Fruit fly (Drosophila melanogaster) whole organism, embryonic: ENCODE data around the gene Rcd2.

Source experiments
- Asciz ChIP-seq: fragments of 200-800 bp; sonication (Bioruptor generic); optimal IDR thresholded peaks from 2 replicates; lab custom pipeline; 2017; ENCODE audit warnings: missing biosample characterization, mild to moderate bottlenecking, missing genetic modification characterization, missing genetic modification reagents
- Atf3 ChIP-seq: fragments of 200-800 bp; sonication (Bioruptor generic); optimal IDR thresholded peaks from 3 replicates; lab custom pipeline; 2016; ENCODE audit warnings: missing biosample characterization, missing genetic modification characterization
- C15 ChIP-seq: fragments of 200-800 bp; sonication (Bioruptor generic); IDR thresholded peaks from 3 replicates; pipeline ENCODE4 v1.3.6; 2022; ENCODE audit warnings: missing biosample characterization, missing genetic modification characterization
- CG1024 ChIP-seq: fragments of 200-800 bp; sonication (Bioruptor generic); IDR thresholded peaks from 2 replicates; pipeline ENCODE4 v1.3.6; 2022; ENCODE audit warnings: missing biosample characterization, missing genetic modification characterization
- CG10267 ChIP-seq: fragments of 200-800 bp; sonication (Bioruptor generic); optimal IDR thresholded peaks from 2 replicates; lab custom pipeline; 2018; ENCODE audit warnings: missing biosample characterization, mild to moderate bottlenecking, missing genetic modification characterization, moderate library complexity
- CG11398 ChIP-seq: fragments of 200-800 bp; sonication (Bioruptor generic); optimal IDR thresholded peaks from 2 replicates; lab custom pipeline; 2016; ENCODE audit warnings: missing biosample characterization, missing genetic modification characterization
- CG15479 ChIP-seq: fragments of 200-800 bp; sonication (Bioruptor generic); optimal IDR thresholded peaks from 3 replicates; lab custom pipeline; 2019; ENCODE audit warnings: missing biosample characterization, mild to moderate bottlenecking, missing genetic modification characterization, moderate library complexity
- CG15514 ChIP-seq: fragments of 200-800 bp; sonication (Bioruptor generic); optimal IDR thresholded peaks from 3 replicates; lab custom pipeline; 2017; ENCODE audit warnings: missing biosample characterization, missing genetic modification characterization, mild to moderate bottlenecking, moderate library complexity, missing genetic modification reagents
- CG17359 ChIP-seq: fragments of 200-800 bp; sonication (Bioruptor generic); optimal IDR thresholded peaks from 3 replicates; lab custom pipeline; 2018; ENCODE audit warnings: missing biosample characterization, mild to moderate bottlenecking, missing genetic modification characterization, moderate library complexity
- CG2678 ChIP-seq: fragments of 200-800 bp; sonication (Bioruptor generic); optimal IDR thresholded peaks from 3 replicates; lab custom pipeline; 2019; ENCODE audit warnings: missing biosample characterization, mild to moderate bottlenecking, missing genetic modification characterization, moderate library complexity
- CG2712 ChIP-seq: fragments of 200-800 bp; optimal IDR thresholded peaks from 3 replicates; lab custom pipeline; 2019; ENCODE audit warnings: missing biosample characterization, mild to moderate bottlenecking, missing genetic modification characterization, moderate library complexity
- CG31365 ChIP-seq: fragments of 200-800 bp; sonication (Bioruptor generic); optimal IDR thresholded peaks from 2 replicates; lab custom pipeline; 2018; ENCODE audit warnings: missing biosample characterization, mild to moderate bottlenecking, missing genetic modification characterization
- CG4707 ChIP-seq: fragments of 200-800 bp; sonication (Bioruptor generic); optimal IDR thresholded peaks from 2 replicates; lab custom pipeline; 2018; ENCODE audit warnings: missing biosample characterization, mild to moderate bottlenecking, missing genetic modification characterization, moderate library complexity
- CG6683 ChIP-seq: fragments of 200-800 bp; sonication (Bioruptor generic); optimal IDR thresholded peaks from 2 replicates; lab custom pipeline; 2017; ENCODE audit warnings: missing biosample characterization, mild to moderate bottlenecking, missing genetic modification characterization, missing genetic modification reagents
- CG6689 ChIP-seq: fragments of 200-800 bp; sonication (Bioruptor generic); IDR thresholded peaks from 2 replicates; pipeline ENCODE4 v1.3.6; 2022; ENCODE audit warnings: missing biosample characterization, missing genetic modification characterization
- CG7786 ChIP-seq: fragments of 200-800 bp; sonication (Bioruptor generic); optimal IDR thresholded peaks from 2 replicates; lab custom pipeline; 2016; ENCODE audit warnings: missing biosample characterization, missing genetic modification characterization
- CG9876 ChIP-seq: fragments of 200-800 bp; sonication (Bioruptor generic); optimal IDR thresholded peaks from 2 replicates; lab custom pipeline; 2016; ENCODE audit warnings: missing biosample characterization, missing genetic modification characterization
- CHES-1-like ChIP-seq: fragments of 200-800 bp; sonication (Bioruptor generic); optimal IDR thresholded peaks from 2 replicates; lab custom pipeline; 2016; ENCODE audit warnings: missing biosample characterization, missing genetic modification characterization
- Dll ChIP-seq: fragments of 200-800 bp; sonication (Bioruptor generic); IDR thresholded peaks from 4 replicates; pipeline ENCODE4 v1.3.6; 2022; ENCODE audit warnings: missing biosample characterization, missing genetic modification characterization; ENCODE audit not compliant: partially characterized antibody
- ERR ChIP-seq: fragments of 200-800 bp; sonication (Bioruptor generic); optimal IDR thresholded peaks from 2 replicates; lab custom pipeline; 2016; ENCODE audit warnings: missing biosample characterization, missing genetic modification characterization
- Ets65A ChIP-seq: fragments of 200-800 bp; sonication (Bioruptor generic); peaks from one replicate; lab custom pipeline; 2016; ENCODE audit warnings: missing biosample characterization, missing genetic modification characterization
- HmgD ChIP-seq: fragments of 200-800 bp; sonication (Bioruptor generic); optimal IDR thresholded peaks from 3 replicates; lab custom pipeline; 2016; ENCODE audit warnings: missing biosample characterization, missing genetic modification characterization
- Hr39 ChIP-seq: fragments of >200 bp; optimal IDR thresholded peaks from 2 replicates; lab custom pipeline; 2017
- Mes4 ChIP-seq: fragments of 200-800 bp; sonication (Bioruptor generic); optimal IDR thresholded peaks from 2 replicates; lab custom pipeline; 2016; ENCODE audit warnings: missing biosample characterization, missing genetic modification characterization
- NC2β ChIP-seq: fragments of 200-800 bp; sonication (Bioruptor generic); optimal IDR thresholded peaks from 2 replicates; lab custom pipeline; 2016; ENCODE audit warnings: missing biosample characterization, missing genetic modification characterization
- NfI ChIP-seq: fragments of 200-800 bp; sonication (Bioruptor generic); optimal IDR thresholded peaks from 3 replicates; lab custom pipeline; 2018; ENCODE audit warnings: missing biosample characterization, mild to moderate bottlenecking, missing genetic modification characterization, moderate library complexity
- Six4 ChIP-seq: fragments of 200-800 bp; sonication (Bioruptor generic); optimal IDR thresholded peaks from 2 replicates; lab custom pipeline; 2016; ENCODE audit warnings: missing biosample characterization, missing genetic modification characterization
- Xbp1 ChIP-seq: fragments of 200-800 bp; sonication (Bioruptor generic); optimal IDR thresholded peaks from 3 replicates; lab custom pipeline; 2016; ENCODE audit warnings: missing biosample characterization, mild to moderate bottlenecking, missing genetic modification characterization
- aop ChIP-seq: fragments of 200-800 bp; sonication (Bioruptor generic); IDR thresholded peaks from 2 replicates; pipeline ENCODE4 v1.3.6; 2022; ENCODE audit warnings: missing biosample characterization, missing genetic modification characterization
- ara ChIP-seq: fragments of 200-800 bp; sonication (Bioruptor generic); IDR thresholded peaks from 2 replicates; pipeline ENCODE4 v1.3.6; 2022; ENCODE audit warnings: missing biosample characterization, missing genetic modification characterization
- bcd ChIP-seq: fragments of 200-800 bp; sonication (Bioruptor generic); optimal IDR thresholded peaks from 2 replicates; lab custom pipeline; 2017; ENCODE audit warnings: missing biosample characterization, mild to moderate bottlenecking, missing genetic modification characterization
- chinmo ChIP-seq: fragments of 200-800 bp; sonication (Bioruptor generic); IDR thresholded peaks from 4 replicates; pipeline ENCODE4 v1.3.6; 2022; ENCODE audit warnings: missing biosample characterization, missing genetic modification characterization; ENCODE audit not compliant: partially characterized antibody
- dimm ChIP-seq: fragments of 200-800 bp; sonication (Bioruptor generic); IDR thresholded peaks from 2 replicates; pipeline ENCODE4 v1.3.6; 2022; ENCODE audit warnings: missing biosample characterization, missing genetic modification characterization
- disco-r ChIP-seq: fragments of 200-800 bp; sonication (Bioruptor generic); optimal IDR thresholded peaks from 2 replicates; lab custom pipeline; 2016; ENCODE audit warnings: missing biosample characterization, missing genetic modification characterization
- dm ChIP-seq: fragments of 200-800 bp; sonication (Bioruptor generic); optimal IDR thresholded peaks from 3 replicates; lab custom pipeline; 2016; ENCODE audit warnings: missing biosample characterization, missing genetic modification characterization
- exex ChIP-seq: fragments of 200-800 bp; sonication (Bioruptor generic); optimal IDR thresholded peaks from 4 replicates; lab custom pipeline; 2018; ENCODE audit warnings: missing biosample characterization, mild to moderate bottlenecking, missing genetic modification characterization, moderate library complexity
- fd102C ChIP-seq: fragments of 200-800 bp; sonication (Bioruptor generic); optimal IDR thresholded peaks from 2 replicates; lab custom pipeline; 2018; ENCODE audit warnings: missing biosample characterization, mild to moderate bottlenecking, missing genetic modification characterization, moderate library complexity
- hkb ChIP-seq, 2 experiments: fragments of 200-800 bp in 1 of 2; fragments of >200 bp in 1 of 2; sonication (Bioruptor generic) in 1 of 2; IDR thresholded peaks in 1 of 2; optimal IDR thresholded peaks in 1 of 2; 2 replicates each; pipeline versions ENCODE4 v1.3.6 to Lab custom; 2017 to 2022; ENCODE audit warnings: missing biosample characterization in 1 of 2, missing genetic modification characterization in 1 of 2
- jing ChIP-seq: fragments of 200-800 bp; sonication (Bioruptor generic); optimal IDR thresholded peaks from 2 replicates; lab custom pipeline; 2018; ENCODE audit warnings: missing biosample characterization, mild to moderate bottlenecking, missing genetic modification characterization
- lov ChIP-seq, 2 experiments: fragments of 200-800 bp in 1 of 2; fragments of >200 bp in 1 of 2; sonication (Bioruptor generic) in 1 of 2; IDR thresholded peaks in 1 of 2; optimal IDR thresholded peaks in 1 of 2; 2 replicates in 1 of 2; 3 replicates in 1 of 2; pipeline versions ENCODE4 v1.3.6 to Lab custom; 2017 to 2022; ENCODE audit warnings: missing biosample characterization in 1 of 2, missing genetic modification characterization in 1 of 2
- nom ChIP-seq: fragments of 200-800 bp; sonication (Bioruptor generic); optimal IDR thresholded peaks from 2 replicates; lab custom pipeline; 2017; ENCODE audit warnings: missing biosample characterization, missing genetic modification characterization, mild to moderate bottlenecking, moderate library complexity, missing genetic modification reagents
- p53 ChIP-seq: fragments of 200-800 bp; sonication (Bioruptor generic); optimal IDR thresholded peaks from 2 replicates; lab custom pipeline; 2016; ENCODE audit warnings: missing biosample characterization, missing genetic modification characterization
- peb ChIP-seq: fragments of 200-800 bp; sonication (Bioruptor generic); IDR thresholded peaks from 2 replicates; pipeline ENCODE4 v1.3.6; 2022; ENCODE audit warnings: missing biosample characterization, missing genetic modification characterization
- pros ChIP-seq: fragments of 200-800 bp; sonication (Bioruptor generic); optimal IDR thresholded peaks from 3 replicates; lab custom pipeline; 2019; ENCODE audit warnings: missing biosample characterization, mild to moderate bottlenecking, missing genetic modification characterization, moderate library complexity
- rib ChIP-seq: fragments of 200-800 bp; sonication (Bioruptor generic); IDR thresholded peaks from 2 replicates; pipeline ENCODE4 v1.3.6; 2022; ENCODE audit warnings: missing biosample characterization, missing genetic modification characterization
- seq ChIP-seq: fragments of 200-800 bp; sonication (Bioruptor generic); IDR thresholded peaks from 2 replicates; pipeline ENCODE4 v1.3.6; 2022; ENCODE audit warnings: missing biosample characterization, missing genetic modification characterization
- twi ChIP-seq: fragments of 200-800 bp; optimal IDR thresholded peaks from 2 replicates; lab custom pipeline; 2019; ENCODE audit warnings: missing biosample characterization, mild to moderate bottlenecking, missing genetic modification characterization, moderate library complexity
- zen2 ChIP-seq: fragments of 200-800 bp; sonication (Bioruptor generic); IDR thresholded peaks from 3 replicates; pipeline ENCODE4 v1.3.6; 2022; ENCODE audit warnings: missing biosample characterization, missing genetic modification characterization; ENCODE audit not compliant: partially characterized antibody
- zfh1 ChIP-seq: fragments of 200-800 bp; sonication (Bioruptor generic); IDR thresholded peaks from 3 replicates; pipeline ENCODE4 v1.3.6; 2022; ENCODE audit warnings: missing biosample characterization, missing genetic modification characterization

Rcd2 gene

dm6 chr3L:20516519-20517178 is 23.6 kb downstream of the Rcd2 start (continued):
- no peak for TF ChIP-seq p53 (GFP tag; lab: Kevin White, UChicago)
- no peak for TF ChIP-seq Atf3 (GFP tag; lab: Kevin White, UChicago)
- TF ChIP-seq Hr39 (lab: Kevin White, UChicago) = no peak
- TF ChIP-seq fd102C (GFP tag; lab: Kevin White, UChicago) = no peak
- TF ChIP-seq CG15479 = no peak
- TF ChIP-seq Xbp1 = peak; percentile 38
- no peak for TF ChIP-seq lov (optimal IDR thresholded peaks at IDR 0.05; lab: Kevin White, UChicago)
- no peak for TF ChIP-seq lov (GFP tag; IDR thresholded peaks at IDR 0.05; lab: Robert Waterston, UW)
- TF ChIP-seq exex (tag; lab: Kevin White, UChicago) = peak; percentile 29
- TF ChIP-seq CG2678 (tag; lab: Kevin White, UChicago) = peak; percentile 76
- TF ChIP-seq HmgD (GFP tag; lab: Kevin White, UChicago) = no peak
- TF ChIP-seq chinmo (GFP tag; lab: Robert Waterston, UW) = peak; percentile 73; the same call in 1 of the 4 replicates
- no peak for TF ChIP-seq NC2β
- no peak for TF ChIP-seq jing
- no peak for TF ChIP-seq peb (GFP tag; lab: Robert Waterston, UW)
- TF ChIP-seq CG6683 (GFP tag; lab: Kevin White, UChicago) = no peak
- no peak for TF ChIP-seq seq (GFP tag; lab: Robert Waterston, UW)
- no peak for TF ChIP-seq ara (GFP tag; lab: Robert Waterston, UW)
- no peak for TF ChIP-seq CG31365 (tag; lab: Kevin White, UChicago)
- no peak for TF ChIP-seq CG7786 (GFP tag; lab: Kevin White, UChicago)
- no peak for TF ChIP-seq rib
- TF ChIP-seq ERR (GFP tag; lab: Kevin White, UChicago) = no peak
- TF ChIP-seq CG15514 = peak; percentile 16
- no peak for TF ChIP-seq CG4707 (GFP tag; lab: Kevin White, UChicago)
- TF ChIP-seq CG11398 (GFP tag; lab: Kevin White, UChicago) = no peak
- TF ChIP-seq CG17359 (tag; lab: Kevin White, UChicago) = peak; percentile 63
- TF ChIP-seq C15 (GFP tag; lab: Robert Waterston, UW) = no peak
- TF ChIP-seq hkb (optimal IDR thresholded peaks at IDR 0.05; lab: Kevin White, UChicago) = no peak
- TF ChIP-seq hkb (GFP tag; IDR thresholded peaks at IDR 0.05; lab: Robert Waterston, UW) = peak; percentile 16; the same call in 1 of the 2 replicates
- TF ChIP-seq twi (tag; lab: Kevin White, UChicago) = peak; percentile 83
- TF ChIP-seq CG9876 (GFP tag; lab: Kevin White, UChicago) = no peak
- TF ChIP-seq CHES-1-like (GFP tag; lab: Kevin White, UChicago) = no peak
- TF ChIP-seq bcd = peak; percentile 14
- TF ChIP-seq CG10267 (tag; lab: Kevin White, UChicago) = peak; percentile 56
- TF ChIP-seq Dll (GFP tag; lab: Robert Waterston, UW) = no peak
- no peak for TF ChIP-seq Ets65A (GFP tag; lab: Kevin White, UChicago)
- TF ChIP-seq nom = no peak
- no peak for TF ChIP-seq disco-r (GFP tag; lab: Kevin White, UChicago)
- peak; percentile 42 for TF ChIP-seq Six4
- no peak for TF ChIP-seq zen2 (GFP tag; lab: Robert Waterston, UW)
- no peak for TF ChIP-seq NfI (GFP tag; lab: Kevin White, UChicago)
- TF ChIP-seq pros (GFP tag; lab: Kevin White, UChicago) = peak; percentile 49
- TF ChIP-seq Asciz = no peak
- no peak for TF ChIP-seq dimm
- no peak for TF ChIP-seq dm (GFP tag; lab: Kevin White, UChicago)
- peak; percentile 56; the same call in 1 of the 3 replicates for TF ChIP-seq zfh1 (GFP tag; lab: Robert Waterston, UW)
- no peak for TF ChIP-seq aop (GFP tag; lab: Robert Waterston, UW)
- TF ChIP-seq Mes4 (GFP tag; lab: Kevin White, UChicago) = no peak
- TF ChIP-seq CG2712 (tag; lab: Kevin White, UChicago) = peak; percentile 67
- TF ChIP-seq CG1024 (GFP tag; lab: Robert Waterston, UW) = no peak
- TF ChIP-seq CG6689 (GFP tag; lab: Robert Waterston, UW) = no peak
